Fruit fly (Drosophila melanogaster): ENCODE results near the gene CG8870.

dm6 chr3R:13388160-13388870 is 8.7 kb downstream of the CG8870 start, which contains the start of gene CG9799:
- no peak for TF ChIP-seq ttk (optimal IDR thresholded peaks at IDR 0.05)
- TF ChIP-seq Myc (optimal IDR thresholded peaks at IDR 0.05): no peak
- TF ChIP-seq Sin3A (optimal IDR thresholded peaks at IDR 0.05): no peak

All from Kc167 (cell line).